Worm (Caenorhabditis elegans) whole organism, mixed stage, embryonic: ENCODE data around the gene srlf-31.

Experiments
- unc-62 ChIP-seq: fragments of 150-350 bp; optimal IDR thresholded peaks from 2 replicates; lab custom pipeline; 2014; ENCODE audit warnings: missing biosample characterization, missing genetic modification reagents, missing genetic modification characterization
- ztf-11 ChIP-seq: fragments of 150-350 bp; optimal IDR thresholded peaks from 2 replicates; lab custom pipeline; 2014; ENCODE audit warnings: missing biosample characterization, missing genetic modification characterization

ce11 chrIV:11959573-11959972, 36.6 kb upstream of the srlf-31 start, which contains the start of gene tgt-1:
- TF ChIP-seq ztf-11: no peak
- TF ChIP-seq unc-62 (GFP tag; lab: Kevin White, UChicago): no peak
